Worm (Caenorhabditis elegans): Measurements from ENCODE around the gene flp-34.

The flp-34 gene

DNA sequence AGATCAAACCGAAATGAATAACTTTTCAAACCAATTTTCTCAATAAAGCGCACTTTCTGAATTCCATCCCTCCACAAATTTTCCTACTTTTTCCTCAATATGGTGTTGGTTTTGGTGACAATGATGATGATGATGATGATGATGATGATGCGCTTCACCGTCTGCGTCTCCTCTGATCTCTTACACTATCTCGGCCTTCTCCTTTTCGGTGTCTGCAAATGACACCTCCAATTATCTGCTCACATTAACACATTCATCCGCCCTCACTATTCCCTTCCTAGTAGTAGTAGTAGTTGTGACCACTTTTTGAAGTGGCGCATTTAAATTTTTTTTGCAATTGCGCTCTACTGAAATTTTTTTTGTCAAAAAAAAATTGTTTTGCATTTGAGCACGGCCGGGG, 54.6 kb downstream of the flp-34 start:
- TF ChIP-seq hlh-13 (GFP tag; optimal IDR thresholded peaks at IDR 0.05) (no peak), sox-4 (tag; optimal IDR thresholded peaks at IDR 0.05) (no peak), ceh-31 (tag; optimal IDR thresholded peaks at IDR 0.05) (peak; percentile 21), C08G9.2 (tag; optimal IDR thresholded peaks at IDR 0.05) (no peak), unc-3 (GFP tag; conservative IDR thresholded peaks at IDR 0.05) (no peak), unc-3 (tag; optimal IDR thresholded peaks at IDR 0.05) (no peak), unc-55 (GFP tag; optimal IDR thresholded peaks at IDR 0.05) (peak; percentile 42)

Measured in whole organism, late embryonic.